Fruit fly (Drosophila melanogaster): Measurements from ENCODE around the gene Apc.
A peak's percentile ranks its signal among the peaks of the same experiment; 100 is the strongest.

Apc gene

DNA sequence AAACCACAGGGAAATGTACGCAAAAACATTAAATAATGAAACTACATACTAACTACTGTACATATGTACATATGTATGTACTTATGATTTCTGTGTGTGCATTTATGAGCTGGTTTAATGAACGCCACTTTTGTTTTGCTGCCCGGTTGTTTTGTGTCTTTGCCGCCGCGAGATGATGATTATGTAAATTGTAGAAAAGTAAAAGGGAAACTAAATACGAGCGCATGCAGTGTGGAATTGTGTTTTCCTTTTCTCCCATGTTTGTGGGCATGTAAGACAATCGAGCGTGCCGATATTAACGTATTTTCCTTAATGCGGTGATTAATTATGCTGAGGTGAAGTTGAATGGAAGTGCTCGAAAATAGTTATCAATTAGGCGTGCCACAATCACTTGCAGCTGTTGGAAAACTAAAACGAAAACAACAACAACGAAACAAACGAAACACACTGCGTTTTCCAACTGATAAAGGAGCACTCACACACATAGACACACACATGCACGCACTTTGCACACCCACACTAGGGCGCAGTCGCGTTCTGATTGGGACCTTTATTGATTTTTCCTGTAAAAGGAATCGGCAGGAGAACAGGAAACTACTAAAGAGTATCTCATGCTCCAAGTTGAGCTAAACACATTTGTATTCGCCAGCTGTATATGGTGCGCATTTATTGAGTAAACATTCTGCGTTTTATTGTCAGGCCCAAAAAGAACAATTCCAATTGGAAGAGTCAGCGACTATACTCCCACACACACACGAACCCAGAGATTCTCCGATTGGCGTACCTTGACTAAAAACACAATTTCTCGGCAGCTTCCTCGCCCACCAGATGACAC lies 555 bp downstream of the Apc start:
- TF ChIP-seq CG8478 (optimal IDR thresholded peaks at IDR 0.05) (no peak), CTCF (optimal IDR thresholded peaks at IDR 0.05) (no peak)

DNA sequence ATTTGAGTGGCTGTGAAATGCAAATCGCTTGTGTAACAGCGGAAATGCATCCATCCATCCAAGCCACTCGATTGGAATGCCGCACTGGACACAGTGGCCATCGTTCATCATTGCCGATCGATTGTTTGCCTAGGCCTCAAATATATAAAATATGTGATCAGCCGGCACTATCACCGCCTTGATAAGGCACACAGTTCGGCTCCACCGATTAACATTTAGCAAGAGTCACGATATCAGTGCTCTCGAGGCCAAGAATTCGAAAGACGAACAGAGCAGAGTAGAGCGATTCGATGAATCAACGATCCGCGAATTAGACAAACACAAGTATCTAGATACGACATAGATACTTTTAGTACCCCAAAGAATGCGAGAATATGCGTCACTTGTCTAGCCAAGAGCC lies 2.1 kb downstream of the Apc start:
- no peak for TF ChIP-seq CTCF (optimal IDR thresholded peaks at IDR 0.05)
- TF ChIP-seq CG8478 (optimal IDR thresholded peaks at IDR 0.05), result no peak

DNA sequence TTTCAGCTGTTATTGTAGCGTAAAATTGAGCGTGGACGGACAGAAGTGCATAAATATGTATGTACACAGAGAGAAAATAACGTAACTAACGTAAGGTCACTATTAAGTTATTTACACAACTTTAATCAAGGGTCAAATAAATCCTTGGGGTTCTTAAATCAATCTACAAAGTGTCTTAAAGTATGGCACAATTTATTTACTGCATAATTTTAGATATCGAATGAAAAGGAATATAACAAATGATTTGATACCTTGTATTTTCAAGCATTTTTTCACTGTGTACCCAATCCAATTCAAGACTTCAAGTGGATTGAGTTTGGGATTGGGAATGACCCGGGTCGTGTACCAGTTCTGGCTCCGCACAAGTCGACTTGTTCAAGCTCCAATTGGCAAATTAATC lies 2.6 kb downstream of the Apc start:
- TF ChIP-seq CTCF (optimal IDR thresholded peaks at IDR 0.05) (no peak), CG8478 (optimal IDR thresholded peaks at IDR 0.05) (no peak)

DNA sequence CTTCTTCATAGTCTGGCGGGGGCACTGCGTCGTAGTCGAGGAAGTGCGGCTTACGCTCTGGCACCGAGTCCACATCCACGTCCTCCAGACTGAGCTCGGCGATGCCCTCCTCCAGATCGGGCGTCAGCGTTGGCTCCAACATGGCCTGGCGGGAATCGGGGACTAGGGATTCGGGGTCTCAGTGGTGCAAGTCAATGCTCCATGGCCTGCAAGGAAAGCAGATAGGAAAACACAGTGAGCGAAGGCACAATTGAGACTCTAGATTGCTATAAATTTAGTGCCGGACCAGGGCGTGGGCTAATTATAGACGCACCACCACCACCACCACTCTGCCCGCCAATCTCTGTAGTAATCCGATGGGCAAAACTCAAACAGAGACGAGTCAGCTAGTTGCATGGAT lies 3.9 kb downstream of the Apc start:
- TF ChIP-seq CTCF (optimal IDR thresholded peaks at IDR 0.05), result no peak
- no peak for TF ChIP-seq CG8478 (optimal IDR thresholded peaks at IDR 0.05)

DNA sequence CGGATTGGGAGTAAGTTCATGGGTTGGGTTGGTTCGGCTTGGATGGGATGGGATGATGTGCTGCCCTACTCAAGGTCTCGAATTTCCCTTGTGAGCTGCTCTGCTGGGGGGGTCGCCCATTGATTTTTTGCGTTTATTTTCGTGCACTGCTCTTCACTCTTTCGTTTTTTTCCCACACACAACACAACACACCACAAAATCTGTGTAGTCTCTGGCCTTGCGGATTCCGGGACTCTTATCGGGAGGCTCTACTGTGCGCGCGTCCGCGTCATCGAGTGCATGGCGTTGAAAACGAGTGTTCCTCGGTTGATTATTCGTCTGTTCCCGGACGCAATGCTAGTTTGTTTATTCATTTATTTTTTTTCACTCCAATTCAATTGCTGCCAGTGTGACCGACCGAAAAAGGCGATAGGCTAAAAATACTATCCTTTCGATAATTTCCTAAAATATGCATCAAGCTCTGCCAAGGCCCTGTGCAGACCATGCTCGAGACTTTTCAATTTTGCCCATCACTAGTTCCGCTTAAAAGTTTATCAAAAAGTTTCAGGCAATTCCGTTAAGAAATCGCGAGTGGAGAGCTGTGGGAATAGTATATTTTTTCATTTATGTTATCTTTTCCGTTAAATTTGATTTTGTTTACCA lies 12.8 kb downstream of the Apc start, which contains the start of gene WASp:
WASp (minus strand) TSS at position 399 of the 642 bp plus-strand sequence.
- TF ChIP-seq CTCF (optimal IDR thresholded peaks at IDR 0.05) (peak in 1 of 2 experiments; percentile 24), CG8478 (optimal IDR thresholded peaks at IDR 0.05) (no peak)

DNA sequence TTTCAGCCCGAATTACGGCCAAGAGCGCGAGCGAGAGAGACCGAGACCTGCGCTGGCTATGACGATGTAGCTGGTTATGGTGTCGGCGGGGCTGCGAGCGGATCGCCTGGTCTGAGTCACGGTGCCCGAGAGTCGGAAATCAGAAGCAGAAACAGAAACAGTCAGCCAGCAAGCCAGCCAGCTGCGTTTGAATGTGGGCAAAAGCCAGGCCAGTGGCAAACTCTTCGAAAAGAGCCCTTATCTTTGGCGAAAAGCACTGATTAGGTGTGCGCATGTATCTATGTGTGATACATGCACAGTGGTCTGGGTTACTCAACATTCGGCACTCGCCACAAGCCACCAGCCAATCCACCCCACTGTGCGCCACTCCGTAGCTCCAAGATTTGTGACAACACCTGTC lies 13.4 kb downstream of the Apc start:
- TF ChIP-seq CG8478 (optimal IDR thresholded peaks at IDR 0.05), result no peak
- TF ChIP-seq CTCF (optimal IDR thresholded peaks at IDR 0.05), result no peak

DNA sequence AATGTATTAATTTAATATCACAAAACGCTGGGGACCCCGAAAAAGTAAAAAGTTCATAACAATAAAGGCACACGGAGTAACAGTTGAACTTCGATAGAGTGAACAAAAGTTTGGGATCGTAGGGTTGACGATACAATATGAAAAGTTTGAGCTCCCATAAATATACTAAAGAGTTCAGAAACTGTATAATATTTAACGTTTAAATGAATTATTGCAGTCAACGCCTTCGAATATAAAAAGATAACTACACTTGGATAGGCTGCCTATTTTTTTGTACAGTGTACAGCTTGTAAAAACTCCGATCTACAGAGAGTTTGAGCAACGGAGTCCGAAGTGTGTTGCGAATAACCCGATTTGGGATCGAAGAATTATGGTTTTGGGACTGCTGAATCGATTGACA lies 13.8 kb downstream of the Apc start:
- TF ChIP-seq CTCF (optimal IDR thresholded peaks at IDR 0.05) (no peak), CG8478 (optimal IDR thresholded peaks at IDR 0.05) (no peak)

DNA sequence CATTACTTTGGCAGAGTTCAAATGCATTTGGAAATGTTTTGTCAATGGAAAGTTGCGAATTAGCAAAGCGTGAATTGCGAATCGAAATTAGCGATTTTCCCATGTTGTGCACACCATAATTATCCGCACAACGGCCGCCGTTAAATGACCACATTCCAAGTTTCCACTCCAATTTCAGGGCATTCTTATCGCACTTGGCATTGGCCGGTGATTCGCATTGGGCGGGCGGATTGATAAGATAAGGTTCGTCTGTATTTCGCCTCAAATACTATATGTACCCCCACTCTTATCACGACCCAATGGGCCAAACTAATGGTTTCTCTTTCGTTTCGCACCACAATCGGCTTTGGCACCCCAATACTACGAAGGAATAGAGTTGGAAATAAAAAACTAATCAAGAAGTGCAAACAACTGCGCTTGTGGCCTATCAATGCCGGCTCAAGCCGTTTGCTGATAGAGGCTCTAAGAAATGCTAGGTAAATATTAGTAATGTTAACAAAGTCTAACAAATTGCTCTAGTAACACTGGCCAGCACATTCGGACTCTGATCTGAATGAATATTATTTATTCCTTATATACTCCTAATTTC lies 15.1 kb downstream of the Apc start:
- no peak for TF ChIP-seq CTCF (optimal IDR thresholded peaks at IDR 0.05)
- no peak for TF ChIP-seq CG8478 (optimal IDR thresholded peaks at IDR 0.05)

DNA sequence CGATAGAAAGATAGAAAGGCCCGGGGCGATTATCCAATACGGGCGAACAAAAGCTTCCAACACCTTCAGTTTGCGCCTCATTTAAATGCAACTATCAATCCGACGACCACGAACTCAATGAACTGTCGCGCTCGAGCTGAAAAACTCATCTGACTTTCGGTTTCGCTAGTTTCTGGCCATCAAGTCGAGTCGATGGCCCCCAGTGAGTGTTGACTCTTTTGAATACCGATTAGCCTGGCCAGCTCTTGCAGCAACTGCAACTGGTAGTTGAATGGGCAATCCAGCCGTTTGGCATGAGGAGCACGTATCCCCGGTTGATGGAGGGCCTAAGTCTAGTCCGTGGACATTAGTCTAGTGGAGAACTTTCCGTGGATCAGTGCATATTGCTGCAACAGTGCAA lies 17.3 kb downstream of the Apc start:
- TF ChIP-seq CG8478 (optimal IDR thresholded peaks at IDR 0.05) (no peak), CTCF (optimal IDR thresholded peaks at IDR 0.05) (no peak)

DNA sequence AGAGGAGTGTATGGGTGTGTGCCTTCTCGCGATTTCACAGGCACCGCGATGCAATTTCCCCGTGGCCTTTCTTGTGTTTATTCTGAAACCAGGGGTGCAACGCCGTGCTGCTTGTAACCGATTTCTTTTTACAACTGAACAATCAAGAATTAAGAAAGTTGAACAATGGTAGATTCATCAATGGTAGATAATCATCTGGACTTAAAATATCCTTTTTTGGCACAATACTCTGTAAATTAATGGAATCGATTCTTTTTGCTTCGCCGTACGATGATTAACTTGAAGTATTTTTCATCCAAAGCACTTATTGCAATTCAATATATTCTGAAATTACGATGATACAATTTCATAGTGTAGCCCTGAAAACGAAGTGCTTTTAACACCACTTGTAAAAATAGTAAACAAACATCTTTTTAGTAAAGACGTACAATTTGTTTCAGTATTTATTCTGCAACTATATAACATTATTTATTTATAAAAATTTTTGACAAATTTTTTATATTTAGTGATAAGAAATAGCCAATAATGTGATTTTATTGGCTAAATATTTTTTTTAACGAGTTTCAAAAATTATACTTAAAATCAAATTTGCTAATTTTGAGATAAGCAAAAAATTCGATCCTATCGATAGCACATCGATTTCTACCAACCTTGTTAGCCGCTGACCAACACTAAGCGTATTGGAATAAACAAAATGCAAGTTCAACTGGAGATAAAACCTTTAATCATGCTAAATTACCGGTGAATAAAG lies 24.8 kb downstream of the Apc start, which contains the start of the genes CG1523 and CG1647:
CG1523 (minus strand) TSS at position 114 of the 751 bp plus-strand sequence.
CG1647 (plus strand) TSS at position 667 of the 751 bp plus-strand sequence.
- no peak for TF ChIP-seq CTCF (optimal IDR thresholded peaks at IDR 0.05)
- no peak for TF ChIP-seq CG8478 (optimal IDR thresholded peaks at IDR 0.05)

DNA sequence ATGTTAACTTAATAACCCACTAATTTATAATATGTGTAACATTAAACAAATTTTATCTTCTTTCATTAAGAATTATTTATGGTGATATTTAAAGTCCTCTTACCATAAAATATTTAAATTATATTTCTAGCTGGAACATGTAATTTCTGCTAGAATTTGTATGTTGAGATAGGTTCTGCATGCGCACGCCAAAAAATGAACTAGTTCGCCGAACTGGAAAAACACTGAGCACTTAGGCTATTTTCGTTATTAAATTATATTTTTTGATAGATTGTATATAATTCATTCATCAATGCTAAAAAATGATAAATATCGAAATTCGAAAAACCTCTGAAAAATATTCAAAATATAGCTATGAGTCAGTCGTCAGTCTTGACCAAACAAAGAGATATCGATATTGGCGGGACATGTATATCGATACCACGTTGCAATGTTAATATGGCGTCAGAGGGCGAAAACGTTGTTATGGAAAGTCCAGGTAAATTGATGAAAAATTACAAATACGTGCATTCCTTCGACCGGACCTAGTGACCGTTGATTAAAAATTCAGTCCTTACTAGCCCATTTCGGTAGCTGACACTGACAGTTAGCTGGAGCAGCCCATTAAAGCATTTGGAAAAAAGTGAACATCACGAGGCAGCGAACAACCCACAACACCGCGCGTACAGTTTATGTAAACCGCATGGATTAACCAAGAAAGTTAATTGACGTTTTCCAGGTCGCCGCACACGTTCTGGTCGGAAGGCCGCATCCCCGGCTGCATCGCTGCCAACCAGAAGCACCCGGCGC lies 32.7 kb downstream of the Apc start, which contains the start of gene Prp39:
Prp39 (plus strand) TSS at position 426 of the 789 bp plus-strand sequence.
- TF ChIP-seq CTCF (optimal IDR thresholded peaks at IDR 0.05) (no peak), CG8478 (optimal IDR thresholded peaks at IDR 0.05) (no peak)

DNA sequence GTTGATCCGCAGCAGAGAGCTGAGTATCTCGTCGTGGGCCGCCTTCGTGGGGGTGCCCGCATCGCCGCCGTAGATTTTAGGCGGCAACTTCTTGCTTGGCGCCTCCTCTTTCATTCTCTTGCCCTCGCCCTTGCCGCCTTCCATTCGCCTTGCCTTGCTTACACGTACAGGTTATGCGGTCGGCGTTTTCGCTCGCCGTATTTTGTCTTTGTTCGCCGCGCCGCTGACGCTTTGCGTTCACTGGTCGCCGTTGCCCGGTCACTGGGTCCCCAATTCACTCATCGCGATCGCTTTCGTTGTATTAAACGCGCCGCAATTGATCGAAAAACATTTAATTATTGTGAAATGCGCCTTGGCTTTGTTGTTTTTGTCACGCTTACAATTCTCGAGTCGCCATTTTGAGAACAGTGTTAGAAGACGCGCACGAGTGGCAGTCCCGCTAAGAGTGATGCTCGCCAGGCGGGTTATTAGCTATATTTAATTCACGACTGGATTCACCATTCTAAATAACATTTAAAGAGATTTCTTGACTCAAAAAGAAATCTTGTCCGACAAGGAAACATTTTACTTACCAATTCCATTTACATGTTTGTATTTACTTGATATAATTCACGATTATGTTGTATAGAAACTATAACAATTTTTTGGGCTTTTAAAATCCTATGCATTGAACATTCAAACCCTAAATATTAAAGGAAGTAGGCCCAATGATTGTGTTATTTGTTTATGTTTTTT lies 33.4 kb downstream of the Apc start, which contains the start of gene wdn:
wdn (minus strand) TSS at position 396 of the 735 bp plus-strand sequence.
- no peak for TF ChIP-seq CG8478 (optimal IDR thresholded peaks at IDR 0.05)
- no peak for TF ChIP-seq CTCF (optimal IDR thresholded peaks at IDR 0.05)

DNA sequence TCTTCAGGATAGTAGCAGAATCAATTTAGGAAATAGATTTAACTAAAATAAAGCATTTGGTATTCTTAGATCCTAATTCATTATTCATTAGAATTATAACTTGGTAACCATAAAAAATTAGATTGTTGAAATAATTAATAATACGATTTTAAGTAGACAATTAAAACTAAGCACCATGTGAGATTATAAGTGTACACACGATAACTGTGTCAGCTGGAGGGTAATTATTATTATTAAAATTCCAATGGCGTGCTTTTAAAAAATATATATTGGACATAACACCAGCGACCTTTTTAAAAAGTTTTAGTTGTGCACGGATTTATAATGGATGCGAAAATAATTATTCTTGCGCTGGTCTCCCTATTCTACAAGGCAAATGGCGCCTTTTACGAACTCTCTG lies 38.1 kb downstream of the Apc start, which contains the start of gene CheB98a:
CheB98a (plus strand) TSS at position 301 of the 400 bp plus-strand sequence.
- no peak for TF ChIP-seq CG8478 (optimal IDR thresholded peaks at IDR 0.05)
- no peak for TF ChIP-seq CTCF (optimal IDR thresholded peaks at IDR 0.05)
